Fruit fly (Drosophila melanogaster): ENCODE measurements around the gene CG32985.

CG32985 gene

dm6 chr2L:8949919-8950722 is 12.2 kb upstream of the CG32985 start:
- no peak for TF ChIP-seq noc (tag; optimal IDR thresholded peaks at IDR 0.05)

DNA sequence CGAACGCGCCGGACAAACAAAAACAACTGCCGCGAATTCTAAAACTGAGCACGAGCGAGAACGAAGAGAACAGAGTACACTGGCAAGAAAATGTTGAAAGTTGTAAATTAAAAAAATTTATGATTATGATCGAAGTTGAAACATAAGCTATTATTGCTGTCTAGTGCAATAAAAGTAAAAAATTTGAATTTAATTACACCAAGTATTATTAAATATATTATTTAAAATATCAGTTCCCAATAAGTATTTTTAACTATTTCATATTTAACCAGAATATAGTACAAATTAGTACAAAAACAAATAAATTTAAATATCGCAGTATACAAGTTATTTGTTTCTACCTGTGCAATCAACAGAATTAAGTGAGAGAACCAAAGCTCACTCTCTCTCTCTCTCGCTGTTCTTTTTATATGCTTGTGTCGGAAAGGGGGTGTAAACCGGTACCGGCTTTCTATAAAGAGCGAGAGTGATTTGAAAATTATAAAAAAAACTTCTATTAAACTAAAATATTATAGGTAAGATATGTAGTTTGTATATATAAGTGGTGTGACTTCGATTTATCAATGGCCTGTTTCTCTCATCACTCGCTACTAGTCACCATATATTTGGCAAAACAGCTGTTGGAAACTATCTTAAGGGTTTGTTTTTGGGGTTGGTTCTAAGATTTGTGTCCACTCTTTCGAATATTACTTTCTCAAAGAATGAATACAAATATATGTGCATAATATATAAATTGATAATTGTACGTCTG is 11.0 kb upstream of the CG32985 start, which contains the start of gene C1GalTA:
C1GalTA (minus strand) TSS at position 33 of the 751 bp plus-strand sequence.
- peak; percentile 99 for TF ChIP-seq noc (tag; optimal IDR thresholded peaks at IDR 0.05)

DNA sequence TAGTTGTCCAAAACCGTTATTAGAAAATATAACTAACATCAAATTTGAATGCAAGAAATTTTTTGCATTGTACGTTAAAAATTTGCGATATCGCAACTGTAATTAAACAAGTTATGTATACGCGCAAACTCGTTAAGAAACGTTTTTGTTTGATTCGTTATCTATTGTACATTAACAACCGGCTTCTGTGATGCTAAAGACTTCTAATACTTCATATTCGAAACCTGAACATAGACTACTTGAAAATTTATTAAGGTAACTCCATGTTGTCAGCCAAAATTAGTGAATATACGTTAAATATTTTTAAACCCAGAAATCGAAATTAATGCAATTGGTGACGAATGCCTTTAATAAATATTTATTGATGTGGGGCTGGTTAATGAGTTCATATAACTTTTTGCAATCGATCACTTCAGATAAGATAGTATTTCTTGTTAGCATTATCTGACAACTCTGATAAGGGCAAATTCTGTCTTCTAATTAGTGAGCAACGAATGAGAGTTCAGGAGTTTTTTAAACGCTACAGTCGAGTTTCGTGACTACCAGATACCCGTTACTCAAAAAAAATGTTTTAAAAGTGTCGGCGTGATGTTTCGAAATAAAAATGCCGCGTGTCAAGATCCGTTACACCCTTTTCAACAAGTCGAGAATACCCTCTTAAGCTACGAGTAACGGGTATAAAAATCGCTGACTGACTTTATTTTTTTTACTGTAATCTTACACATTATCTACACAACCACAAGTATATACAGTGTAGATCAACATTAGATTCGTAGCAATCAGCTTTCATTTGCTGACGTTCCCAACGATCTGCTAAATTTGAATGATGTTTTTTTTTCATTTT is 9.9 kb upstream of the CG32985 start:
- TF ChIP-seq noc (tag; optimal IDR thresholded peaks at IDR 0.05) = peak; percentile 87

dm6 chr2L:8955597-8956335 is 6.6 kb upstream of the CG32985 start:
- TF ChIP-seq noc (tag; optimal IDR thresholded peaks at IDR 0.05) = peak; percentile 57

- TF ChIP-seq noc (tag; optimal IDR thresholded peaks at IDR 0.05) = peak; percentile 1
Observed at dm6 chr2L:8956336-8956726, 6.0 kb upstream of the CG32985 start.

DNA sequence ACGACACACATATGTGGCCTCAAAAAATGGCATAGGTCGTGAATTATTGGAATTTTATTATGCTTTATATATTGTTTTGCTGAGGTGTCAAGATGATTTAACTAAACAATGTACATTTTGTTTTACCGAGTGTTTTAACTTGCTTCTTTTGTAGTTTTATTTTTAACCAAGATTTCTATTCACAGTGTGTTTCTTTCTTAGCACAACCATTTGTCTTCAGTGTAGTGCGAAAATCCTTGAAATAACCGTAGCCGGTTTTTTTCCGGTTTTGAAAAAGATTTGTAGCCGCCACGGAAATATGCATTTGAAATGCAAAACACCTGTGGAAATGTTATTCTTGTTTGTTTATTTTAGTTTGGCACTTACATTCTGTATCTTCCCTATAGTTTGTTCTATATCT is 5.2 kb upstream of the CG32985 start:
- TF ChIP-seq noc (tag; optimal IDR thresholded peaks at IDR 0.05) = no peak

DNA sequence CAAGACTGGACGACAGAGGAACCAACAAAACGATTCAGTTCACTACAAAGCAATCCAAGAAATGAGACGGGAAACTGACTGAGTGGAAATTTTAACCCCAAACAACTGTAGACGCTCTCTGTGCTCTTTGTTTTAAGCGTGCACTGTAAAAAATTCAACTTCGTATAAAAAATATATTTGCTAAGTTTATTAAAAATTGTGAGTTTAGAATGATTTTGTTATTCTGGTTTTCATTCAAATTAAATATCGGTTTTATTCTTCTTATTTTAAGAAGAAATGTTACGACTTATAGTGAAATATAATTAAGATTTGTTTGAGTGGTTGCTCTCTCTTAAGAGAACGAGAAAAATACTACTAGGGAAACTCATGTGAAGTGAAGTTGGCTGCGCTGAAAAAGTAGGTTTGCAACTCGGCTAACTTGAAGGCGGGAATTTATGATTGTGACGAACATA is 4.3 kb upstream of the CG32985 start:
- TF ChIP-seq noc (tag; optimal IDR thresholded peaks at IDR 0.05) = peak; percentile 76

DNA sequence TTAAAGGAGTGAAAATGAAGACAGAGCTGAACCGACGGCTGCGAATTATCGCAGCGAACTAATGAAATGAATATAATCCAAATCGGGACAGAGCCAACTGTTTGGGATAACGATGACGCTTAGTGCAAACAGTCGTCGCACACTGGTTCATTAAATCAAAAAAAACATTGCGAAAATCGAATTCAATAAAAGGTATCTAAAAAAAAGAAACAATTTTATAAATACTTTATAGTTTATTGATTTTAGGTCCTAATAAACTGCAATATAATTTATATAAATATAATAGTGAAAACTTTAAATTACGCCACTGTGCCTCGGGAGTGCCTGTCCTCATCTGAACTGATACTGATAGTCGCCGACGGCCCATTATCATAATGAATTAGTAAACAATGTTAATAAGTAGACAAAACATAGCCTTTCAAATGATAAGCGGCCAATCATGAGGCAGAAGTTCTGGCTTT is 3.3 kb upstream of the CG32985 start, which contains the start of gene CG31886:
CG31886 (minus strand) TSS at position 51 of the 461 bp plus-strand sequence.
- peak; percentile 85 for TF ChIP-seq noc (tag; optimal IDR thresholded peaks at IDR 0.05)

dm6 chr2L:8964657-8965056 is 2.3 kb downstream of the CG32985 start, which contains the start of gene CG32984:
Gene CG32984 (plus strand): TSS chr2L:8964957.
- TF ChIP-seq noc (tag; optimal IDR thresholded peaks at IDR 0.05) = no peak

DNA sequence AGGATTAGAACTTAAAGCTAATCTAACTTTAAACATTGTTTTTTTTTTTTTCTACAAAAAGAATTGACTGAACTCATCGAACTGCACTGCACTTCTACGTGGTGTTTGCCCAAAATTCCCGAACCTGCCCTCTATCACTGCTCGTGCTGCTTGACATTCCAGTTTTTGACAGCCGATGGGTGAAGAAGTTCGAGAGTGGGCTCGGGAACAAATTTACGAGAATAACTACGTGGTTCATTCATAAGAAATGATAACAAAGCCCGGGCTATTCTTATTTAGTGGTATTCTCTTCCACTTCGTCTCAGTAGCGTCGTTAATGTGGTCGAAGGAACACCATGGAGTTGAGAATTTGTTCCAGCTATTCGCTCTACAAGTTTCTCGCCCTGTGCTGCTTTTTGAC is 4.9 kb downstream of the CG32985 start, which contains the start of gene CG18088:
CG18088 (plus strand) TSS at position 301 of the 400 bp plus-strand sequence.
- no peak for TF ChIP-seq noc (tag; optimal IDR thresholded peaks at IDR 0.05)

DNA sequence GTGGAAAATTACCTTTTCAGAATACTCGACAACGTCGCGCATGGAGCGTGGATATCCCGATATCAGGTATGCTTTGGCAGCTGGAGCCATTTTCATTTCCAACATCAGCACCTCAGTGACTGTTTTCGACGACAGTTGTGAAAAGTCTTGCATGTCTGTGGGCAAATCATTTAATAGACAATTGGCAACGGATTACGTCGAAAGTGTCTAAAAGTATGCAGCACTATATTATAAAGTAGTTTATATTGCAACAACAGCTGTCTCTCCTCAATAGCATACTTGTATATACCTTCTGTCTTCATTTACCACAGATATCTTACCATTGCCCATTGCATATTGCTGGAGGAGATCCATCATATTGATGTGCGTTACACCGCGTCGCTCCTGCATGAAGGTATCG is 10.6 kb downstream of the CG32985 start:
- TF ChIP-seq noc (tag; optimal IDR thresholded peaks at IDR 0.05) = no peak

DNA sequence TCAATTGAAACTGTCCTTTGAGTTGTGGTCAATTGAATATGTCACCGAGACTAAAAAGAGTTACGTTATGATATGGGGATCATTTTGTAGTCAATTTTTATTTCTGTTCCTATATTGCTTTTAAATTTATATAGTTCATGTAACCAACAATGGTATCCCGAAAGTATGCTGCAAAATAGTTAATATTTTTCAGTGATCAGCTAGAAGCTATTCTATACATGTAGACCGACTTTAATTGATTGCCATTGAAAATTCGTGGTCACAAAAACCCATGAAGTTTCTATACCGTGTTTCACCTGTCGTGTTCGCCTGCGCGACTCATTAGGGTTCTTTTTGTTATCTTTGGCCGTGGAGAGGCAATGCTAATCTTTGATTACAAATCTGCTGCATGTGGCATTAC is 12.2 kb downstream of the CG32985 start:
- no peak for TF ChIP-seq noc (tag; optimal IDR thresholded peaks at IDR 0.05)

dm6 chr2L:8975328-8975727 is 13.0 kb downstream of the CG32985 start, which contains the start of gene CG9541:
Gene CG9541 (minus strand): TSS chr2L:8975428.
- TF ChIP-seq noc (tag; optimal IDR thresholded peaks at IDR 0.05) = no peak

dm6 chr2L:8980359-8980758 is 18.0 kb downstream of the CG32985 start, which contains the start of gene CG18662:
Gene CG18662 (plus strand): TSS chr2L:8980659.
- TF ChIP-seq noc (tag; optimal IDR thresholded peaks at IDR 0.05) = no peak
